Fruit fly (Drosophila melanogaster) whole organism: ENCODE results near the gene CG46507.
"Not testable (repeated sequence)": the region's sequence is repeated elsewhere in the genome, so short reads cannot be mapped to it uniquely, and the experiment has no call there.

Experiments
- EcR ChIP-seq, 2 experiments: fragments of >200 bp; optimal IDR thresholded peaks; 2 replicates each; lab custom pipeline; 2017; ENCODE audit warnings: missing biosample characterization in 2 of 2, missing genetic modification characterization in 2 of 2, missing genetic modification reagents in 2 of 2
- pan ChIP-seq: fragments of >200 bp; optimal IDR thresholded peaks from 2 replicates; lab custom pipeline; 2017
- psq ChIP-seq: fragments of >200 bp; optimal IDR thresholded peaks from 2 replicates; lab custom pipeline; 2017
- usp ChIP-seq: fragments of >200 bp; optimal IDR thresholded peaks from 2 replicates; lab custom pipeline; 2017; ENCODE audit warnings: missing biosample characterization, missing genetic modification characterization, mixed read lengths

- TF ChIP-seq usp; pan; psq (lab: Kevin White, UChicago); EcR (GFP tag; optimal IDR thresholded peaks at IDR 0.05; lab: Kevin White, UChicago): not testable (repeated sequence)
Observed at dm6 chrX:22191973-22192372, 29.2 kb downstream of the CG46507 start, which contains the start of gene CG46513.
